Fruit fly (Drosophila melanogaster) whole organism, adult: ENCODE data around the gene CG32855.

Experiments
- CG11617 ChIP-seq: fragments of 200-800 bp; sonication (Bioruptor generic); optimal IDR thresholded peaks from 2 replicates; lab custom pipeline; 2017; ENCODE audit warnings: mild to moderate bottlenecking, missing biosample characterization, missing genetic modification reagents, missing genetic modification characterization
- Mnt ChIP-seq: fragments of 200-800 bp; sonication (Bioruptor generic); optimal IDR thresholded peaks from 2 replicates; lab custom pipeline; 2016; ENCODE audit warnings: missing biosample characterization, mild to moderate bottlenecking, missing genetic modification characterization
- bab1 ChIP-seq: fragments of 200-800 bp; sonication (Bioruptor generic); optimal IDR thresholded peaks from 3 replicates; lab custom pipeline; 2019; ENCODE audit warnings: missing biosample characterization, mild to moderate bottlenecking, missing genetic modification characterization, moderate library complexity
- toe ChIP-seq: fragments of 200-800 bp; sonication (Bioruptor generic); optimal IDR thresholded peaks from 2 replicates; lab custom pipeline; 2016; ENCODE audit warnings: missing biosample characterization, missing genetic modification characterization

dm6 chr3R:16094011-16094729 lies 13.4 kb upstream of the CG32855 start:
- TF ChIP-seq Mnt (no peak), CG11617 (no peak), bab1 (GFP tag; lab: Kevin White, UChicago) (peak; percentile 14), toe (GFP tag; lab: Kevin White, UChicago) (no peak)
